Fruit fly (Drosophila melanogaster) whole organism, prepupa: ENCODE measurements around the gene pic.

Experiments used
- CG11294 ChIP-seq: fragments of 200-800 bp; sonication (Bioruptor generic); IDR thresholded peaks from 2 replicates; pipeline ENCODE4 v1.3.6; 2022; ENCODE audit warnings: missing biosample characterization, missing genetic modification characterization
- CG11762 ChIP-seq: fragments of 200-800 bp; sonication (Bioruptor generic); optimal IDR thresholded peaks from 3 replicates; lab custom pipeline; 2016; ENCODE audit warnings: missing biosample characterization, missing genetic modification characterization; ENCODE audit not compliant: insufficient read depth
- Eip93F ChIP-seq: fragments of 200-800 bp; sonication (Bioruptor generic); optimal IDR thresholded peaks from 2 replicates; lab custom pipeline; 2016; ENCODE audit warnings: missing biosample characterization, mild to moderate bottlenecking, missing genetic modification characterization
- Hr4 ChIP-seq: fragments of 200-800 bp; sonication (Bioruptor generic); optimal IDR thresholded peaks from 3 replicates; lab custom pipeline; 2016; ENCODE audit warnings: missing biosample characterization, missing genetic modification characterization
- Met ChIP-seq: fragments of 200-800 bp; sonication (Bioruptor generic); optimal IDR thresholded peaks from 3 replicates; lab custom pipeline; 2016; ENCODE audit warnings: missing biosample characterization, missing genetic modification characterization
- Sox14 ChIP-seq: fragments of 200-800 bp; sonication (Bioruptor generic); optimal IDR thresholded peaks from 3 replicates; lab custom pipeline; 2016; ENCODE audit warnings: missing biosample characterization, missing genetic modification characterization
- fd59A ChIP-seq: fragments of 200-800 bp; sonication (Bioruptor generic); optimal IDR thresholded peaks from 2 replicates; lab custom pipeline; 2017; ENCODE audit warnings: missing biosample characterization, mild to moderate bottlenecking, missing genetic modification characterization, missing genetic modification reagents
- fkh ChIP-seq: fragments of 200-800 bp; sonication (Bioruptor generic); optimal IDR thresholded peaks from 3 replicates; lab custom pipeline; 2017; ENCODE audit warnings: missing biosample characterization, mild to moderate bottlenecking, missing genetic modification characterization, moderate library complexity
- net ChIP-seq: fragments of 200-800 bp; sonication (Bioruptor generic); optimal IDR thresholded peaks from 3 replicates; lab custom pipeline; 2016; ENCODE audit warnings: missing biosample characterization, missing genetic modification characterization
- pdm3 ChIP-seq: fragments of 200-800 bp; sonication (Bioruptor generic); optimal IDR thresholded peaks from 3 replicates; lab custom pipeline; 2016; ENCODE audit warnings: missing biosample characterization, missing genetic modification characterization
- spab ChIP-seq: fragments of 200-800 bp; sonication (Bioruptor generic); optimal IDR thresholded peaks from 2 replicates; lab custom pipeline; 2017; ENCODE audit warnings: missing biosample characterization, mild to moderate bottlenecking, missing genetic modification characterization, missing genetic modification reagents
- topi ChIP-seq: fragments of 200-800 bp; sonication (Bioruptor generic); optimal IDR thresholded peaks from 3 replicates; lab custom pipeline; 2016; ENCODE audit warnings: missing biosample characterization, missing genetic modification characterization

DNA sequence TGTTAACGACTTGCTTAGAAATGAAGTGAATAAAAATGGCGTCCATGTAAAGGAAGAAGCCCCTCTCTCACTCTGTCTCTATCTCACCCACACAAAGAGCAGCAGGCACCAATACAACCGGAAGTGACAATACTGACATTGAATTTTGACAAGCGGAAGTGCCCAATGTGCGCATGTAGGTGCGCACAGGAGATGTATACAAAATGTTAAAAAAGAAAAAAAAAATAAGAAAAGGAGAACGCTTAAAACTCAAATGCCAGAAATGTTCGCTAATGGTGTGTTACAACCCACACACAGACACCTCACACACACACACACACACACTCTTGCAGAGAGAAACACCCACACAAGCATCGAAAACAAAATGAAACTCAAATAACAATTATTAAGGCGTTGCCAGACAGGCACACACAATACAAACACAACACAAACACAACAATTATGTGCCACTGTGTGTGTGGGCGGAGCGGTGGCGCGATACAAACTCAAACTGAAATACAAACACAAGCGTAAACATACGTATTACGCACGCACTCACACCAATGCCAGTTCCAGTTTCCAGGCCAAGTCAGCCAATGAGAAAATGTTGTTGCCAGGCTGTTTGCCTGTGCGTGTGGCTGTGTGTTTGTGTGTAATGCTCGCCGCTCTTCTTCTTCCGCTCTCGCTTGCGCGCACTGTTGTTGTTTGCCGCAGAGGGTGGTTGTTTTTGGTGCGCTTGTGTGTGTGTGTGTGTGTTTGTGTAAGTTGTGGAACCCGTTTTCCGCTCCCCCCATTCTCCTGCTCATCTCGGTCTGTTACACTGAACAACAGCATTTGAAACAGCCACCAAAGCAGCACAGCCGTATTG lies 11.9 kb downstream of the pic start:
- TF ChIP-seq Hr4 (no peak), fd59A (no peak), pdm3 (GFP tag; lab: Kevin White, UChicago) (no peak), CG11762 (GFP tag; lab: Kevin White, UChicago) (no peak), fkh (GFP tag; lab: Kevin White, UChicago) (peak; percentile 96), Met (GFP tag; lab: Kevin White, UChicago) (no peak), Sox14 (GFP tag; lab: Kevin White, UChicago) (no peak), CG11294 (no peak), topi (GFP tag; lab: Kevin White, UChicago) (no peak), Eip93F (GFP tag; lab: Kevin White, UChicago) (no peak), net (GFP tag; lab: Kevin White, UChicago) (no peak), spab (GFP tag; lab: Kevin White, UChicago) (no peak)
